Worm (Caenorhabditis elegans) whole organism, L4/young adult: ENCODE results near the gene hpr-9.

Experiments used
- W03F9.2 ChIP-seq: fragments of 150-350 bp; optimal IDR thresholded peaks from 2 replicates; lab custom pipeline; 2014; ENCODE audit warnings: missing biosample characterization, missing genetic modification characterization
- dao-5 ChIP-seq: sonication (generic microtip); optimal IDR thresholded peaks from 2 replicates; lab custom pipeline; 2016; ENCODE audit warnings: missing genotype, missing genetic modification characterization, moderate library complexity, missing compliant biosample characterization

ce11 chrIII:10636493-10637031, 15.2 kb downstream of the hpr-9 start:
- TF ChIP-seq W03F9.2 (tag; lab: Kevin White, UChicago) = no peak
- no peak for TF ChIP-seq dao-5 (tag; lab: Kevin White, UChicago)
